Worm (Caenorhabditis elegans) whole organism, young adult: ENCODE results near the gene sdz-37.

ENCODE experiments used
- B0336.3 ChIP-seq: fragments of 200-800 bp; sonication (Bioruptor generic); IDR thresholded peaks from 2 replicates; pipeline ENCODE4 v1.3.6; 2022; ENCODE audit warnings: missing genetic modification characterization, missing compliant biosample characterization
- C17E4.6 ChIP-seq: fragments of 200-800 bp; sonication (Bioruptor generic); IDR thresholded peaks from 2 replicates; pipeline ENCODE4 v1.3.6; 2022; ENCODE audit warnings: missing genetic modification reagents, missing genetic modification characterization, missing compliant biosample characterization
- F33H1.4 ChIP-seq: fragments of 200-800 bp; sonication (Bioruptor generic); IDR thresholded peaks from 2 replicates; pipeline ENCODE4 v1.3.6; 2022; ENCODE audit warnings: missing genetic modification reagents, missing genetic modification characterization, missing compliant biosample characterization
- F37B4.10 ChIP-seq: fragments of 200-800 bp; sonication (Bioruptor generic); IDR thresholded peaks from 2 replicates; pipeline ENCODE4 v1.3.6; 2022; ENCODE audit warnings: missing genetic modification characterization, missing compliant biosample characterization
- K11D2.4 ChIP-seq: fragments of 200-800 bp; sonication (Bioruptor generic); IDR thresholded peaks from 2 replicates; pipeline ENCODE4 v1.3.6; 2022; ENCODE audit warnings: missing genetic modification reagents, missing genetic modification characterization, missing compliant biosample characterization
- Y53F4B.3 ChIP-seq: fragments of 200-800 bp; sonication (Bioruptor generic); IDR thresholded peaks from 2 replicates; pipeline ENCODE4 v1.3.6; 2022; ENCODE audit warnings: missing genetic modification reagents, missing genetic modification characterization, missing compliant biosample characterization
- Y56A3A.18 ChIP-seq: fragments of 200-800 bp; sonication (Bioruptor generic); IDR thresholded peaks from 2 replicates; pipeline ENCODE4 v1.3.6; 2022; ENCODE audit warnings: missing genetic modification reagents, missing genetic modification characterization, missing compliant biosample characterization
- Y67H2A.10 ChIP-seq: fragments of 200-800 bp; sonication (Bioruptor generic); conservative IDR thresholded peaks from 2 replicates; pipeline ENCODE4 v1.3.6; 2022; ENCODE audit warnings: missing genetic modification reagents, missing genetic modification characterization, missing compliant biosample characterization
- ZK185.1 ChIP-seq: sonication (generic microtip); optimal IDR thresholded peaks from 2 replicates; lab custom pipeline; 2016; ENCODE audit warnings: mild to moderate bottlenecking, missing genetic modification characterization, missing compliant biosample characterization; ENCODE audit not compliant: poor library complexity, severe bottlenecking
- atf-7 ChIP-seq: sonication (generic microtip); optimal IDR thresholded peaks from 2 replicates; lab custom pipeline; 2017; ENCODE audit warnings: mild to moderate bottlenecking, missing genetic modification characterization, missing compliant biosample characterization
- bed-1 ChIP-seq: fragments of 200-800 bp; sonication (Bioruptor generic); IDR thresholded peaks from 2 replicates; pipeline ENCODE4 v1.3.6; 2022; ENCODE audit warnings: missing genetic modification reagents, missing genetic modification characterization, missing compliant biosample characterization
- cebp-1 ChIP-seq, 2 experiments: fragments of 200-800 bp in 1 of 2; sonication (Bioruptor generic) in 1 of 2; sonication (generic microtip) in 1 of 2; IDR thresholded peaks in 1 of 2; optimal IDR thresholded peaks in 1 of 2; 2 replicates each; pipeline versions ENCODE4 v1.3.6 to Lab custom; 2017 to 2022; ENCODE audit warnings: missing compliant biosample characterization in 2 of 2, missing genetic modification characterization in 2 of 2, mild to moderate bottlenecking in 1 of 2, missing genetic modification reagents in 1 of 2, moderate library complexity in 1 of 2
- egrh-3 ChIP-seq: fragments of 200-800 bp; sonication (Bioruptor generic); IDR thresholded peaks from 2 replicates; pipeline ENCODE4 v1.3.6; 2022; ENCODE audit warnings: missing genetic modification reagents, missing genetic modification characterization, missing compliant biosample characterization
- hrde-1 ChIP-seq: sonication (generic microtip); optimal IDR thresholded peaks from 2 replicates; lab custom pipeline; 2016; ENCODE audit warnings: missing genetic modification characterization, mild to moderate bottlenecking, missing compliant biosample characterization, moderate library complexity, missing genotype, missing genetic modification reagents, borderline replicate concordance
- lsy-27 ChIP-seq: sonication (generic microtip); optimal IDR thresholded peaks from 2 replicates; lab custom pipeline; 2017; ENCODE audit warnings: missing genetic modification characterization, mild to moderate bottlenecking, missing compliant biosample characterization, antibody characterized with exemption, missing genotype, borderline replicate concordance; ENCODE audit not compliant: insufficient read depth
- madf-10 ChIP-seq: sonication (generic microtip); optimal IDR thresholded peaks from 2 replicates; lab custom pipeline; 2016; ENCODE audit warnings: mild to moderate bottlenecking, missing genetic modification characterization, missing compliant biosample characterization
- nhr-27 ChIP-seq: fragments of 200-800 bp; sonication (Bioruptor generic); optimal IDR thresholded peaks from 2 replicates; lab custom pipeline; 2018; ENCODE audit warnings: mild to moderate bottlenecking, missing genetic modification characterization, moderate library complexity, missing compliant biosample characterization
- rpc-1 ChIP-seq, 2 experiments: fragments of 150-350 bp in 1 of 2; sonication (generic microtip) in 1 of 2; optimal IDR thresholded peaks; 2 replicates each; lab custom pipeline; 2014 to 2018; ENCODE audit warnings: missing biosample characterization in 1 of 2, missing genetic modification characterization in 1 of 2, missing genetic modification reagents in 1 of 2, missing genotype in 1 of 2
- snpc-3.4 ChIP-seq: sonication (generic microtip); optimal IDR thresholded peaks from 2 replicates; lab custom pipeline; 2017; ENCODE audit warnings: missing genetic modification characterization, mild to moderate bottlenecking, missing compliant biosample characterization, antibody characterized with exemption, moderate library complexity, missing genotype, missing genetic modification reagents
- snpc-4 ChIP-seq, 5 experiments: fragments of 150-350 bp in 1 of 5; sonication (generic microtip) in 4 of 5; optimal IDR thresholded peaks; 2 replicates each; lab custom pipeline; 2014 to 2018; ENCODE audit warnings: missing genetic modification characterization in 5 of 5, missing biosample characterization in 3 of 5, antibody characterized with exemption in 2 of 5, mild to moderate bottlenecking in 2 of 5, missing compliant biosample characterization in 2 of 5, missing genotype in 2 of 5, moderate library complexity in 2 of 5, missing genetic modification reagents in 1 of 5
- tbx-9 ChIP-seq: sonication (generic microtip); optimal IDR thresholded peaks from 2 replicates; lab custom pipeline; 2016; ENCODE audit warnings: borderline replicate concordance, missing genetic modification characterization, inconsistent platforms, missing compliant biosample characterization
- zfh-2 ChIP-seq: fragments of 200-800 bp; sonication (Bioruptor generic); conservative IDR thresholded peaks from 2 replicates; pipeline ENCODE4 v1.3.6; 2022; ENCODE audit warnings: missing genetic modification reagents, missing genetic modification characterization, missing compliant biosample characterization

Gene sdz-37

DNA sequence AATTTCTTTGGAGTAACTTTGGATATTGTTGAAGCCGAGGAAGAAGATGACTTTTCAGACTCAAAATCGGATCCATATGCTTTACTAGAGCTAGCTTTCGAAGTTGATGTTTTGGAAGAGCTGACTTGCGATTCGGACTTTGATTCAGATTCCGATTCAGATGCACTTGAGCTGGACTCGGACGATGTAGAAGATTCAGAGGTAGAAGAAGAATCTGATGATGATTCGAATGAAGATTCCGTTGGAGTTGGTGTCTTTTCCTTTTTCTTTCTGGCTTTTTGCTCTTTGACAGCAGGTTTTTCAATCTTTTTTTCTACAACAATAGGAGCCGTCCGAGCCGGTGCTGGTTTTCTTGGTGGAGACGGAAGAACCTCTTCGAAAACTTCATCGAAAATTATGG lies 43.2 kb downstream of the sdz-37 start:
- TF ChIP-seq zfh-2 (no peak), egrh-3 (GFP tag; lab: Robert Waterston, UW) (no peak), F37B4.10 (GFP tag; lab: Robert Waterston, UW) (no peak), snpc-3.4 (no peak)

DNA sequence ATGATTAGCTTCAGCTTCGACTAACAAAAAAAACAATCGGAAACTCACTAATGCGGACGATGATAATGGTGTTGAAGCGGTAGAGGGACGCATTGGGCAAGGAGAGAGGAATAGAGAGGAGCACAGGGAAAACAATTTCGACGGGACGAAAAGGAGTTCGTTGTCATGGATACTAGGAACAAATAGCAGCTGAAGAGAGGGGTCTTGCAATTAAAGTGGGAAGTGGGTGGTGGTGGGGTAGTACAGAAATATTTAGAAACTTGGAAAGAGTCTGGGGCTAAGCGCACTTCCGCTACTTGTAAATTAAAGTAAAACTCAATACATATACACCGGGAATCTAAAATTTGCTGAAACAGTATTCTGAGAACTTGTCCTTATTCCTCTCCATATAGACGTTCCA lies 45.1 kb downstream of the sdz-37 start, which contains the start of gene F59B10.2:
Gene F59B10.2, minus strand, starts transcription at position 101 of the 400 bp plus-strand sequence.
- TF ChIP-seq atf-7 (no peak), nhr-27 (tag; lab: Kevin White, UChicago) (no peak), B0336.3 (no peak), lsy-27 (tag; lab: Kevin White, UChicago) (no peak), bed-1 (GFP tag; lab: Robert Waterston, UW) (no peak), tbx-9 (tag; lab: Kevin White, UChicago) (no peak), F33H1.4 (GFP tag; lab: Robert Waterston, UW) (no peak), Y67H2A.10 (no peak)
- TF ChIP-seq, all 124 proteins: peak for 0

DNA sequence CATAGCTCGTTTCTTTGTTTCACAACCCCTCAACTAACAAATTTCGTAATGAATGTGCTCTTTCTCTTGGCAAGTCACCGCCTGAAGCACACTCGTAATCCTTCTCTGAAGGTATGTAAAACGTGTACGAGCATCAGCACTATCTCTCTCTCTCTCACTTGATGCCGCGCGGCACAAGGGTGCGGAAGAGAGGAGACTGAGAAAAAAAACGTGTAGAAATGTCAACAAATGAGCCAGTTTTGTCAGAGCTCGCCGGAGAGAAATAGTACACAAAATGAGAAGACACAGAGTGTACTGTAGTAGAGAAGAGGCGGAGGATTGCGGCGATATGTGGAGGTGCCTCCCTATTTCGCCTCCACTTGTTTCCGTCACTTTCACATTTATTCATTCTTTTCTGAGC lies 45.6 kb downstream of the sdz-37 start, which contains the start of gene F59B10.3:
Gene F59B10.3, plus strand, starts transcription at position 301 of the 400 bp plus-strand sequence.
- TF ChIP-seq ZK185.1 (tag; lab: Kevin White, UChicago) = no peak
- TF ChIP-seq cebp-1 (GFP tag; IDR thresholded peaks at IDR 0.05; lab: Robert Waterston, UW) = no peak
- TF ChIP-seq cebp-1 (tag; optimal IDR thresholded peaks at IDR 0.05; lab: Kevin White, UChicago) = peak; percentile 1
- TF ChIP-seq rpc-1 (optimal IDR thresholded peaks at IDR 0.05; lab: Kevin White, UChicago) = no peak
- TF ChIP-seq rpc-1 (tag; optimal IDR thresholded peaks at IDR 0.05; lab: Kevin White, UChicago) = no peak
- no peak for TF ChIP-seq hrde-1 (tag; lab: Kevin White, UChicago)

DNA sequence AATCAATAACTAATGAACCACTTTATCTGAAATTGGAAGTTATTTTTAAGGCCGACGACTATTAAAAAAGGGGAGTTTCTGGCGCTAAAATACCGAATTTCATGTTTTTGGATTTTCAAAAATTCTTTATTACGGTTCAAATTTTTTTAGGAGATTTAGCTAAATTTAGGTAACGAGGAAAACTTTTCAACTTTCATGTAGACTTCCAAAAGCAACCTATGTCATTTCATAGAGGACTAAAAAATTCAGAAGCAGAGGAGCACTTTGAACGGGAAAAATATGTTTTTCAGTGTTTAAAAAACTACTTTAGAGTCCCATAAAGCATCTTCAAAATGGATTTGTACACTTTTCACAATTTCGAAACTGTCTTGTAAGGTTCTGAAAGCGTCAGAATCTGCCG lies 48.7 kb downstream of the sdz-37 start:
- no peak for TF ChIP-seq Y56A3A.18 (GFP tag; lab: Robert Waterston, UW)
- no peak for TF ChIP-seq madf-10 (tag; lab: Kevin White, UChicago)
- no peak for TF ChIP-seq snpc-4 (GFP tag; optimal IDR thresholded peaks at IDR 0.05; lab: Kevin White, UChicago)
- TF ChIP-seq snpc-4 (tag; optimal IDR thresholded peaks at IDR 0.05; lab: Kevin White, UChicago) = no peak
- no peak for TF ChIP-seq K11D2.4
- no peak for TF ChIP-seq Y53F4B.3 (GFP tag; lab: Robert Waterston, UW)
- no peak for TF ChIP-seq cebp-1 (GFP tag; IDR thresholded peaks at IDR 0.05; lab: Robert Waterston, UW)
- TF ChIP-seq cebp-1 (tag; optimal IDR thresholded peaks at IDR 0.05; lab: Kevin White, UChicago) = peak; percentile 3
- TF ChIP-seq C17E4.6 = no peak
